Worm (Caenorhabditis elegans): ENCODE results near the gene F46B3.7.
"Not testable (repeated sequence)": the region's sequence is repeated elsewhere in the genome, so short reads cannot be mapped to it uniquely, and the experiment has no call there.

Gene F46B3.7

ce11 chrV:20574314-20574713, 44.2 kb downstream of the F46B3.7 start, which contains the start of gene clec-263:
Gene clec-263 (plus strand): TSS chrV:20574614.
- TF ChIP-seq lin-32 (GFP tag; optimal IDR thresholded peaks at IDR 0.05) (no peak), pha-4 (tag; optimal IDR thresholded peaks at IDR 0.05) (no peak), bed-3 (GFP tag; optimal IDR thresholded peaks at IDR 0.05) (no peak), nhr-76 (tag; optimal IDR thresholded peaks at IDR 0.05) (no peak), ham-2 (GFP tag; optimal IDR thresholded peaks at IDR 0.05) (no peak), lsy-2 (tag; optimal IDR thresholded peaks at IDR 0.05) (no peak), ceh-83 (GFP tag; optimal IDR thresholded peaks at IDR 0.05) (no peak), sem-2 (GFP tag; optimal IDR thresholded peaks at IDR 0.05) (no peak), unc-120 (tag; optimal IDR thresholded peaks at IDR 0.05; ENCODE audit: poor library complexity, severe bottlenecking) (no peak), nhr-28 (tag; optimal IDR thresholded peaks at IDR 0.05) (no peak), M03D4.4 (tag; optimal IDR thresholded peaks at IDR 0.05) (no peak), zip-8 (tag; optimal IDR thresholded peaks at IDR 0.05) (no peak), mls-2 (tag; optimal IDR thresholded peaks at IDR 0.05) (no peak), elt-1 (tag; optimal IDR thresholded peaks at IDR 0.05; ENCODE audit: borderline replicate concordance, insufficient read depth) (no peak), tbx-8 (GFP tag; optimal IDR thresholded peaks at IDR 0.05) (no peak), unc-39 (tag; optimal IDR thresholded peaks at IDR 0.05) (no peak), unc-62 (GFP tag; optimal IDR thresholded peaks at IDR 0.05) (no peak), cnd-1 (tag; optimal IDR thresholded peaks at IDR 0.05) (no peak)

ce11 chrV:20573392-20573791, 45.1 kb downstream of the F46B3.7 start, which contains the start of gene F26F2.5:
Gene F26F2.5 (plus strand): TSS chrV:20573692.
- TF ChIP-seq lin-13 (tag; optimal IDR thresholded peaks at IDR 0.05) (no peak), ceh-39 (tag; optimal IDR thresholded peaks at IDR 0.05) (no peak), lsy-2 (tag; optimal IDR thresholded peaks at IDR 0.05) (no peak), nhr-12 (tag; optimal IDR thresholded peaks at IDR 0.05) (no peak), cnd-1 (tag; optimal IDR thresholded peaks at IDR 0.05) (no peak), tbx-8 (GFP tag; optimal IDR thresholded peaks at IDR 0.05) (no peak), drap-1 (GFP tag; optimal IDR thresholded peaks at IDR 0.05) (no peak), lin-32 (GFP tag; optimal IDR thresholded peaks at IDR 0.05) (no peak), unc-39 (tag; optimal IDR thresholded peaks at IDR 0.05) (no peak), unc-120 (tag; optimal IDR thresholded peaks at IDR 0.05; ENCODE audit: poor library complexity, severe bottlenecking) (no peak), mls-2 (tag; optimal IDR thresholded peaks at IDR 0.05) (no peak), ztf-11 (tag; optimal IDR thresholded peaks at IDR 0.05) (no peak), blmp-1 (tag; optimal IDR thresholded peaks at IDR 0.05) (no peak), mep-1 (tag; optimal IDR thresholded peaks at IDR 0.05) (no peak), nhr-76 (tag; optimal IDR thresholded peaks at IDR 0.05) (no peak), nhr-237 (tag; optimal IDR thresholded peaks at IDR 0.05) (no peak), ceh-43 (GFP tag; optimal IDR thresholded peaks at IDR 0.05) (no peak)

ce11 chrV:20568995-20569394, 49.5 kb downstream of the F46B3.7 start, which contains the start of gene F26F2.4:
Gene F26F2.4 (plus strand): TSS chrV:20569295.
- not testable (repeated sequence) for TF ChIP-seq ceh-43 (GFP tag; optimal IDR thresholded peaks at IDR 0.05); zip-8 (tag; optimal IDR thresholded peaks at IDR 0.05); elt-1 (tag; optimal IDR thresholded peaks at IDR 0.05; ENCODE audit: borderline replicate concordance, insufficient read depth)

Data from whole organism, mixed stage, embryonic.